Worm (Caenorhabditis elegans) whole organism, late embryonic: ENCODE results near the gene glb-31.

Experiments used
- T23F11.4 ChIP-seq: fragments of 200-800 bp; sonication (Bioruptor generic); optimal IDR thresholded peaks from 2 replicates; lab custom pipeline; 2018; ENCODE audit warnings: mild to moderate bottlenecking, missing genetic modification characterization, missing compliant biosample characterization
- lim-6 ChIP-seq: sonication (generic microtip); optimal IDR thresholded peaks from 2 replicates; lab custom pipeline; 2016; ENCODE audit warnings: missing genetic modification characterization, missing compliant biosample characterization
- sdc-2 ChIP-seq: sonication (generic microtip); optimal IDR thresholded peaks from 2 replicates; lab custom pipeline; 2016; ENCODE audit warnings: missing genotype, missing genetic modification characterization, missing compliant biosample characterization

- TF ChIP-seq T23F11.4 (GFP tag; lab: Kevin White, UChicago) (no peak), sdc-2 (tag; lab: Kevin White, UChicago) (no peak), lim-6 (no peak)
These were observed 45.8 kb downstream of the glb-31 start, which contains the start of gene clec-119 for ce11 chrII:1255637-1256036.
